Worm (Caenorhabditis elegans) whole organism, L4/young adult: Measurements from ENCODE around the gene clec-181.

Experiments
- W03F9.2 ChIP-seq: fragments of 150-350 bp; optimal IDR thresholded peaks from 2 replicates; lab custom pipeline; 2014; ENCODE audit warnings: missing biosample characterization, missing genetic modification characterization
- dao-5 ChIP-seq: sonication (generic microtip); optimal IDR thresholded peaks from 2 replicates; lab custom pipeline; 2016; ENCODE audit warnings: missing genotype, missing genetic modification characterization, moderate library complexity, missing compliant biosample characterization
- him-1 ChIP-seq: sonication (generic microtip); optimal IDR thresholded peaks from 2 replicates; lab custom pipeline; 2016; ENCODE audit warnings: missing genotype, missing genetic modification reagents, missing genetic modification characterization, missing compliant biosample characterization

clec-181 gene

ce11 chrIV:8630243-8630642 is 34.4 kb downstream of the clec-181 start:
- TF ChIP-seq W03F9.2, result no peak
- TF ChIP-seq him-1 (tag; lab: Kevin White, UChicago), result no peak
- TF ChIP-seq dao-5 (tag; lab: Kevin White, UChicago), result no peak

DNA sequence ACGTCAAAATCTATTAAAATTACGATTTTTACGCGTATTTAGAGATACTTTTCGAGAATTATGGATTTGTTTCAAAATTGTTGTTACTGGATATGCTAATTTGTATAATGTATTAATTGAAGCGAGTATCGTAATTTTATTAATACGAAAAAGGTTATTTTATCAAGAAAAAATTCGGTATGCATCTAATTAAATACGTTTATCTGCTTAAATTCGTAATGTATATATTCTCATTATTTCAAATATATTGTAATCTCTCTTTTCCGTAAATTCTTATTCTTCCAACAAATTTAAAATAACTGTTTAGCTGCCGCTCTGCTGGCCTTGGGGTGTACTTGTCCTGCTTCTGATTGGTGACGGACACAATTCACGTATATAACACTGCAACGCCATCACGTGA is 35.2 kb downstream of the clec-181 start, which contains the start of gene dgk-4:
TSS of gene dgk-4 (plus strand) at position 301 of the 400 bp plus-strand sequence.
- TF ChIP-seq dao-5 (tag; lab: Kevin White, UChicago) (no peak), W03F9.2 (no peak), him-1 (tag; lab: Kevin White, UChicago) (no peak)

DNA sequence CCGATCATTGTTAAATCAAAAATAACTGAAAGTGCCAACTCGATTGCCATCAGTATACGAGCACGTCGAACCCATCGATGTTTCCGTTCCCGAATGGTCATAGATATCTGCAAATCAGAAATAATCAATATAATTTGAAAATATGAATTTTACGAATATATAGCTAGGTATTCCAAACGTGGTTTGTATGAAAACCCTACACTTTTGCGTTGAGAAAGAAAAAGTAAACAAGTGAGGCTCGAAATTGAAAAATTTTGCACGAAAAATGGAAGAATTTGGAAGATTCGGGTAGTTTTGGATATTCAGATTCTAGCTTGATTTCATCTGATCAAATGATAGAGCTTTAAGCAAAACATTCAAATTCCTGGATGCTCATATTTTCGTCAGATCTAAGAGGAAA is 42.9 kb downstream of the clec-181 start, which contains the start of gene F42A9.9:
TSS of gene F42A9.9 (minus strand) at position 101 of the 400 bp plus-strand sequence.
- TF ChIP-seq W03F9.2, result no peak
- TF ChIP-seq him-1 (tag; lab: Kevin White, UChicago), result no peak
- TF ChIP-seq dao-5 (tag; lab: Kevin White, UChicago), result no peak

- no peak for TF ChIP-seq him-1 (tag; lab: Kevin White, UChicago)
- no peak for TF ChIP-seq dao-5 (tag; lab: Kevin White, UChicago)
- TF ChIP-seq W03F9.2, result no peak
Observed at ce11 chrIV:8644432-8644831, 48.6 kb downstream of the clec-181 start, which contains the start of gene C49C8.3. Gene C49C8.3 (plus strand): TSS chrIV:8644732.
